Fruit fly (Drosophila melanogaster) whole organism, adult: Measurements from ENCODE around the gene Art6.

ENCODE experiments used
- CG11617 ChIP-seq: fragments of 200-800 bp; sonication (Bioruptor generic); optimal IDR thresholded peaks from 2 replicates; lab custom pipeline; 2017; ENCODE audit warnings: mild to moderate bottlenecking, missing biosample characterization, missing genetic modification reagents, missing genetic modification characterization
- CG12768 ChIP-seq: fragments of 200-800 bp; sonication (Bioruptor generic); optimal IDR thresholded peaks from 2 replicates; lab custom pipeline; 2017; ENCODE audit warnings: missing biosample characterization, missing genetic modification characterization, mild to moderate bottlenecking, moderate library complexity, missing genetic modification reagents
- CG14711 ChIP-seq: fragments of 200-800 bp; sonication (Bioruptor generic); optimal IDR thresholded peaks from 2 replicates; lab custom pipeline; 2018; ENCODE audit warnings: missing biosample characterization, mild to moderate bottlenecking, missing genetic modification characterization, moderate library complexity
- CG5204 ChIP-seq: fragments of 200-800 bp; sonication (Bioruptor generic); optimal IDR thresholded peaks from 2 replicates; lab custom pipeline; 2016; ENCODE audit warnings: missing biosample characterization, missing genetic modification characterization
- Clk ChIP-seq: fragments of 200-800 bp; sonication (Bioruptor generic); optimal IDR thresholded peaks from 2 replicates; lab custom pipeline; 2017; ENCODE audit warnings: missing biosample characterization, missing genetic modification characterization
- Crg-1 ChIP-seq: fragments of 200-800 bp; sonication (Bioruptor generic); optimal IDR thresholded peaks from 2 replicates; lab custom pipeline; 2016; ENCODE audit warnings: missing biosample characterization, missing genetic modification characterization
- bab1 ChIP-seq: fragments of 200-800 bp; sonication (Bioruptor generic); optimal IDR thresholded peaks from 3 replicates; lab custom pipeline; 2019; ENCODE audit warnings: missing biosample characterization, mild to moderate bottlenecking, missing genetic modification characterization, moderate library complexity
- cic ChIP-seq: fragments of 200-800 bp; sonication (Bioruptor generic); optimal IDR thresholded peaks from 2 replicates; lab custom pipeline; 2017; ENCODE audit warnings: missing biosample characterization, mild to moderate bottlenecking, missing genetic modification characterization, moderate library complexity
- ovo ChIP-seq: fragments of 200-800 bp; sonication (Bioruptor generic); optimal IDR thresholded peaks from 2 replicates; lab custom pipeline; 2016; ENCODE audit warnings: missing biosample characterization, missing genetic modification characterization

DNA sequence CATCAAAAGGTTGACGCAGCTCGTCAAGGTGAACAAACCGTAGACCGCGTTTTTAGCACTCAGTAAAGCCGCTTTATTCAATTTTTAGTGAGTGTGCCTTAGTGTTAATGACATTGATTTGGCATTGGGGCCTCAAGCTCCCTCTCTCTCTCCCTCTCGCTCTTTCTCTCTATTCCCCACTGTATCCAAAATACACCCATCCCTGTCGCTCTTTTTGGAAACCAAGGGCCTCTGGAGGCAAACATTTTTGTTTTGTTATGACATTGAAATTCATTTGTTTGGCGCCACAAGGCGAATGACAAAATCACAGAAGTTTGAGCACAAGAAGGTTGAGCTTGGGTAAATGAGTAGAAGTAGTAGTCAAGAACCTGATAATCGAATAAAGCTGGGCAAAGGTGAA is 27.0 kb upstream of the Art6 start:
- TF ChIP-seq CG5204 (GFP tag; lab: Kevin White, UChicago) (no peak), cic (GFP tag; lab: Kevin White, UChicago) (no peak), Clk (GFP tag; lab: Kevin White, UChicago) (no peak), CG11617 (GFP tag; lab: Kevin White, UChicago) (no peak), bab1 (GFP tag; lab: Kevin White, UChicago) (no peak), Crg-1 (GFP tag; lab: Kevin White, UChicago) (no peak), CG14711 (tag; lab: Kevin White, UChicago) (no peak), ovo (no peak), CG12768 (no peak)
